Worm (Caenorhabditis elegans): ENCODE measurements around the gene F28C10.3.

The F28C10.3 gene

ce11 chrX:572601-573000 is 37.0 kb upstream of the F28C10.3 start, which contains the start of gene mrp-2:
mrp-2 (minus strand) TSS chrX:572701.
- TF ChIP-seq efl-1 (GFP tag; optimal IDR thresholded peaks at IDR 0.05) (no peak), unc-130 (GFP tag; optimal IDR thresholded peaks at IDR 0.05) (no peak), ztf-6 (GFP tag; IDR thresholded peaks at IDR 0.05) (no peak), somi-1 (GFP tag; optimal IDR thresholded peaks at IDR 0.05) (no peak)

- TF ChIP-seq tbx-9 (tag; optimal IDR thresholded peaks at IDR 0.05; ENCODE audit: borderline replicate concordance) (no peak), snpc-4 (GFP tag; optimal IDR thresholded peaks at IDR 0.05) (no peak), snpc-4 (tag; optimal IDR thresholded peaks at IDR 0.05) (peak in 2 of 4 experiments; percentile 64 to 72), zfh-2 (GFP tag; conservative IDR thresholded peaks at IDR 0.05) (0 out of 2 replicates have a peak, but pooled peaks have one; percentile 16)
Measured at ce11 chrX:571367-571766, 35.7 kb upstream of the F28C10.3 start.

ce11 chrX:557857-558256 is 22.2 kb upstream of the F28C10.3 start, which contains the start of gene nas-38:
nas-38 (plus strand) TSS chrX:558157.
- TF ChIP-seq K12H6.12 (tag; optimal IDR thresholded peaks at IDR 0.05) (no peak), rpc-1 (optimal IDR thresholded peaks at IDR 0.05) (no peak), rpc-1 (tag; optimal IDR thresholded peaks at IDR 0.05) (no peak), madf-6 (GFP tag; IDR thresholded peaks at IDR 0.05) (no peak), nhr-120 (GFP tag; IDR thresholded peaks at IDR 0.05) (no peak), ceh-91 (GFP tag; IDR thresholded peaks at IDR 0.05) (no peak), unc-62 (GFP tag; optimal IDR thresholded peaks at IDR 0.05) (no peak), zim-3 (tag; optimal IDR thresholded peaks at IDR 0.05) (no peak), tbp1 (GFP tag; optimal IDR thresholded peaks at IDR 0.05) (no peak), rec-8 (tag; optimal IDR thresholded peaks at IDR 0.05) (no peak), D2030.7 (GFP tag; IDR thresholded peaks at IDR 0.05) (no peak)

ce11 chrX:557195-557594 is 21.6 kb upstream of the F28C10.3 start, which contains the start of gene hlh-19:
hlh-19 (minus strand) TSS chrX:557295.
- TF ChIP-seq Y67H2A.10 (GFP tag; conservative IDR thresholded peaks at IDR 0.05) = no peak
- TF ChIP-seq ets-4 (GFP tag; optimal IDR thresholded peaks at IDR 0.05) = no peak
- TF ChIP-seq nfya-1 (tag; optimal IDR thresholded peaks at IDR 0.05; ENCODE audit: borderline replicate concordance, insufficient read depth) = no peak
- TF ChIP-seq mel-28 (tag; optimal IDR thresholded peaks at IDR 0.05; ENCODE audit: borderline replicate concordance) = no peak
- no peak for TF ChIP-seq ztf-6 (GFP tag; IDR thresholded peaks at IDR 0.05)
- TF ChIP-seq attf-6 (GFP tag; IDR thresholded peaks at IDR 0.05) = no peak
- no peak for TF ChIP-seq lin-35 (GFP tag; optimal IDR thresholded peaks at IDR 0.05)
- TF ChIP-seq Y53G8AR.9 (GFP tag; conservative IDR thresholded peaks at IDR 0.05) = no peak
- no peak for TF ChIP-seq repo-1 (tag; optimal IDR thresholded peaks at IDR 0.05)
- TF ChIP-seq ceh-27 (GFP tag; optimal IDR thresholded peaks at IDR 0.05) = no peak
- TF ChIP-seq him-1 (tag; optimal IDR thresholded peaks at IDR 0.05) = no peak
- TF ChIP-seq ccch-3 (GFP tag; optimal IDR thresholded peaks at IDR 0.05) = no peak
- no peak for TF ChIP-seq C06A6.2 (GFP tag; conservative IDR thresholded peaks at IDR 0.05)

ce11 chrX:555043-555791 is 19.6 kb upstream of the F28C10.3 start:
- TF ChIP-seq nhr-80 (tag; optimal IDR thresholded peaks at IDR 0.05) (peak; percentile 60), ZK185.1 (tag; optimal IDR thresholded peaks at IDR 0.05; ENCODE audit: poor library complexity, severe bottlenecking) (no peak), hrde-1 (tag; optimal IDR thresholded peaks at IDR 0.05; ENCODE audit: borderline replicate concordance) (no peak), F57C9.4 (tag; optimal IDR thresholded peaks at IDR 0.05) (no peak)

Measured in whole organism, young adult.